Worm (Caenorhabditis elegans): ENCODE data around the gene K11C4.2.

K11C4.2 gene

ce11 chrV:6888828-6889227 is 6.0 kb upstream of the K11C4.2 start:
- TF ChIP-seq blmp-1 (tag; optimal IDR thresholded peaks at IDR 0.05) (no peak), cnd-1 (tag; optimal IDR thresholded peaks at IDR 0.05) (peak; percentile 80), lsy-2 (tag; optimal IDR thresholded peaks at IDR 0.05) (peak; percentile 48), flh-1 (GFP tag; optimal IDR thresholded peaks at IDR 0.05) (peak; percentile 58), ceh-83 (GFP tag; optimal IDR thresholded peaks at IDR 0.05) (peak; percentile 95), nhr-12 (tag; optimal IDR thresholded peaks at IDR 0.05) (no peak), pha-4 (tag; optimal IDR thresholded peaks at IDR 0.05) (peak; percentile 63), ces-1 (GFP tag; optimal IDR thresholded peaks at IDR 0.05) (no peak), drap-1 (GFP tag; optimal IDR thresholded peaks at IDR 0.05) (peak; percentile 90), nhr-76 (tag; optimal IDR thresholded peaks at IDR 0.05) (no peak), nhr-28 (tag; optimal IDR thresholded peaks at IDR 0.05) (no peak), lin-32 (GFP tag; optimal IDR thresholded peaks at IDR 0.05) (peak; percentile 18), mls-2 (tag; optimal IDR thresholded peaks at IDR 0.05) (peak; percentile 89), unc-120 (tag; optimal IDR thresholded peaks at IDR 0.05; ENCODE audit: poor library complexity, severe bottlenecking) (peak; percentile 68), M03D4.4 (tag; optimal IDR thresholded peaks at IDR 0.05) (peak; percentile 86), bed-3 (GFP tag; optimal IDR thresholded peaks at IDR 0.05) (peak; percentile 78), sptf-1 (tag; optimal IDR thresholded peaks at IDR 0.05) (peak; percentile 94), mep-1 (tag; optimal IDR thresholded peaks at IDR 0.05) (no peak), elt-1 (tag; optimal IDR thresholded peaks at IDR 0.05; ENCODE audit: borderline replicate concordance, insufficient read depth) (no peak), mab-5 (tag; optimal IDR thresholded peaks at IDR 0.05) (no peak), lin-13 (tag; optimal IDR thresholded peaks at IDR 0.05) (no peak), snpc-4 (tag; optimal IDR thresholded peaks at IDR 0.05) (no peak), ceh-43 (GFP tag; optimal IDR thresholded peaks at IDR 0.05) (peak; percentile 78), nhr-237 (tag; optimal IDR thresholded peaks at IDR 0.05) (peak; percentile 37), unc-39 (tag; optimal IDR thresholded peaks at IDR 0.05) (no peak), nhr-2 (tag; optimal IDR thresholded peaks at IDR 0.05) (no peak), elt-3 (tag; optimal IDR thresholded peaks at IDR 0.05) (no peak), ztf-11 (tag; optimal IDR thresholded peaks at IDR 0.05) (peak; percentile 30), ceh-39 (tag; optimal IDR thresholded peaks at IDR 0.05) (no peak), hlh-1 (tag; optimal IDR thresholded peaks at IDR 0.05) (no peak), unc-62 (GFP tag; optimal IDR thresholded peaks at IDR 0.05) (peak; percentile 12), ham-2 (GFP tag; optimal IDR thresholded peaks at IDR 0.05) (peak; percentile 93), tbx-8 (GFP tag; optimal IDR thresholded peaks at IDR 0.05) (peak; percentile 31), zip-8 (tag; optimal IDR thresholded peaks at IDR 0.05) (no peak), sem-2 (GFP tag; optimal IDR thresholded peaks at IDR 0.05) (peak; percentile 68)

- no peak for TF ChIP-seq lin-32 (GFP tag; optimal IDR thresholded peaks at IDR 0.05)
- peak; percentile 74 for TF ChIP-seq unc-120 (tag; optimal IDR thresholded peaks at IDR 0.05; ENCODE audit: poor library complexity, severe bottlenecking)
- TF ChIP-seq elt-3 (tag; optimal IDR thresholded peaks at IDR 0.05), result no peak
- TF ChIP-seq ces-1 (GFP tag; optimal IDR thresholded peaks at IDR 0.05), result peak; percentile 23
These were observed 1.2 kb upstream of the K11C4.2 start for ce11 chrV:6893681-6894080.

- TF ChIP-seq ceh-83 (GFP tag; optimal IDR thresholded peaks at IDR 0.05) (no peak), mls-2 (tag; optimal IDR thresholded peaks at IDR 0.05) (no peak), lin-32 (GFP tag; optimal IDR thresholded peaks at IDR 0.05) (no peak), elt-3 (tag; optimal IDR thresholded peaks at IDR 0.05) (no peak), ceh-43 (GFP tag; optimal IDR thresholded peaks at IDR 0.05) (no peak), tbx-8 (GFP tag; optimal IDR thresholded peaks at IDR 0.05) (no peak), cnd-1 (tag; optimal IDR thresholded peaks at IDR 0.05) (no peak), hlh-1 (tag; optimal IDR thresholded peaks at IDR 0.05) (no peak), unc-39 (tag; optimal IDR thresholded peaks at IDR 0.05) (no peak), elt-1 (tag; optimal IDR thresholded peaks at IDR 0.05; ENCODE audit: borderline replicate concordance, insufficient read depth) (no peak), ham-2 (GFP tag; optimal IDR thresholded peaks at IDR 0.05) (no peak), unc-62 (GFP tag; optimal IDR thresholded peaks at IDR 0.05) (no peak), blmp-1 (tag; optimal IDR thresholded peaks at IDR 0.05) (no peak), flh-1 (GFP tag; optimal IDR thresholded peaks at IDR 0.05) (no peak), drap-1 (GFP tag; optimal IDR thresholded peaks at IDR 0.05) (no peak), ces-1 (GFP tag; optimal IDR thresholded peaks at IDR 0.05) (no peak)
These were observed 1.8 kb downstream of the K11C4.2 start, which contains the start of gene K11C4.1 for ce11 chrV:6896700-6897099. TSS of gene K11C4.1 (plus strand) at chrV:6897000.

Measured in whole organism, mixed stage, embryonic.